Worm (Caenorhabditis elegans) whole organism, mixed stage, embryonic: ENCODE data around the gene mbl-1.

Experiments
- blmp-1 ChIP-seq: fragments of 150-350 bp; optimal IDR thresholded peaks from 2 replicates; lab custom pipeline; 2014; ENCODE audit warnings: missing biosample characterization, missing genetic modification characterization
- ceh-43 ChIP-seq: fragments of 200-800 bp; sonication (Bioruptor generic); optimal IDR thresholded peaks from 2 replicates; lab custom pipeline; 2018; ENCODE audit warnings: mild to moderate bottlenecking, missing genetic modification characterization, moderate library complexity, missing compliant biosample characterization
- ces-1 ChIP-seq: fragments of 150-350 bp; optimal IDR thresholded peaks from 2 replicates; lab custom pipeline; 2014; ENCODE audit warnings: missing biosample characterization, missing genetic modification reagents, missing genetic modification characterization
- elt-3 ChIP-seq: fragments of 150-350 bp; optimal IDR thresholded peaks from 2 replicates; lab custom pipeline; 2014; ENCODE audit warnings: missing biosample characterization, missing genetic modification characterization
- flh-1 ChIP-seq: fragments of 200-800 bp; sonication (Bioruptor generic); optimal IDR thresholded peaks from 2 replicates; lab custom pipeline; 2018; ENCODE audit warnings: mild to moderate bottlenecking, missing genetic modification characterization, moderate library complexity, missing compliant biosample characterization
- lsy-2 ChIP-seq: fragments of 150-350 bp; optimal IDR thresholded peaks from 2 replicates; lab custom pipeline; 2014; ENCODE audit warnings: missing biosample characterization, missing genetic modification characterization
- mep-1 ChIP-seq: fragments of 150-350 bp; optimal IDR thresholded peaks from 2 replicates; lab custom pipeline; 2017; ENCODE audit warnings: missing biosample characterization, missing genetic modification reagents, missing genetic modification characterization, inconsistent platforms
- nhr-12 ChIP-seq: fragments of 150-350 bp; optimal IDR thresholded peaks from 2 replicates; lab custom pipeline; 2014; ENCODE audit warnings: missing biosample characterization, missing genetic modification characterization
- nhr-237 ChIP-seq: fragments of 150-350 bp; optimal IDR thresholded peaks from 2 replicates; lab custom pipeline; 2014; ENCODE audit warnings: missing biosample characterization, missing genetic modification characterization
- nhr-28 ChIP-seq: fragments of 150-350 bp; optimal IDR thresholded peaks from 2 replicates; lab custom pipeline; 2014; ENCODE audit warnings: missing biosample characterization, missing genetic modification characterization
- pha-4 ChIP-seq: fragments of 150-350 bp; optimal IDR thresholded peaks from 2 replicates; lab custom pipeline; 2018; ENCODE audit warnings: missing biosample characterization, missing genetic modification reagents, missing genetic modification characterization
- unc-39 ChIP-seq: fragments of 150-350 bp; optimal IDR thresholded peaks from 2 replicates; lab custom pipeline; 2014; ENCODE audit warnings: missing biosample characterization, missing genetic modification characterization
- unc-62 ChIP-seq: fragments of 150-350 bp; optimal IDR thresholded peaks from 2 replicates; lab custom pipeline; 2014; ENCODE audit warnings: missing biosample characterization, missing genetic modification reagents, missing genetic modification characterization
- ztf-11 ChIP-seq: fragments of 150-350 bp; optimal IDR thresholded peaks from 2 replicates; lab custom pipeline; 2014; ENCODE audit warnings: missing biosample characterization, missing genetic modification characterization

ce11 chrX:16999649-17000048 lies 21.2 kb downstream of the mbl-1 start:
- no peak for TF ChIP-seq mep-1
- no peak for TF ChIP-seq elt-3 (tag; lab: Kevin White, UChicago)
- no peak for TF ChIP-seq lsy-2
- no peak for TF ChIP-seq unc-62
- TF ChIP-seq blmp-1 (tag; lab: Kevin White, UChicago) = no peak
- no peak for TF ChIP-seq nhr-12 (tag; lab: Kevin White, UChicago)
- no peak for TF ChIP-seq pha-4 (tag; lab: Kevin White, UChicago)
- TF ChIP-seq flh-1 = no peak
- TF ChIP-seq unc-39 (tag; lab: Kevin White, UChicago) = no peak
- TF ChIP-seq nhr-28 = no peak
- no peak for TF ChIP-seq nhr-237 (tag; lab: Kevin White, UChicago)
- no peak for TF ChIP-seq ces-1
- no peak for TF ChIP-seq ceh-43 (GFP tag; lab: Kevin White, UChicago)
- no peak for TF ChIP-seq ztf-11
